Worm (Caenorhabditis elegans): ENCODE data around the gene H14N18.2.

DNA sequence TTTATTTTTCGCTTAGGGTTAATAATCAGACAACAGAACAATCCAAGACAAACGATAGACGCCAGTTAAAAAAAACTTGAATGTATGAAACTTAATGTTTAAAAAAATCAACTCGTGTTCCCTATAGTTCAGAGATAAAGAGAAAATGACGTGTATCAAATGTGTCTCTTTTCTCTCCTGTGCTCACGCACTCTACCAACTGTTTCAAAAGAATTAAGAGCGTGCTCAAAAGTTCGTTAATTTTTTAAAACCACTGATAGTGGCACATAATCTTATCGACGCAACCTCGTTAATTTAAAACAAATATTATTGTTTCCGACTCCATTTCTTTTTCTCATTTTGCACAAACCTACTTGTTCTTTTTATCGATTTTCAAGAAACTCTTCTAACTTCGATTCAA lies 26.8 kb upstream of the H14N18.2 start:
- TF ChIP-seq C38D4.7 (GFP tag; optimal IDR thresholded peaks at IDR 0.05) (no peak), pat-9 (tag; optimal IDR thresholded peaks at IDR 0.05) (no peak), tbx-2 (tag; optimal IDR thresholded peaks at IDR 0.05) (no peak), nfya-1 (tag; optimal IDR thresholded peaks at IDR 0.05) (no peak), unc-42 (tag; optimal IDR thresholded peaks at IDR 0.05) (no peak)
